Fruit fly (Drosophila melanogaster): Measurements from ENCODE around the gene Tango10.
A peak's percentile ranks its signal among the peaks of the same experiment; 100 is the strongest.

Tango10 gene

DNA sequence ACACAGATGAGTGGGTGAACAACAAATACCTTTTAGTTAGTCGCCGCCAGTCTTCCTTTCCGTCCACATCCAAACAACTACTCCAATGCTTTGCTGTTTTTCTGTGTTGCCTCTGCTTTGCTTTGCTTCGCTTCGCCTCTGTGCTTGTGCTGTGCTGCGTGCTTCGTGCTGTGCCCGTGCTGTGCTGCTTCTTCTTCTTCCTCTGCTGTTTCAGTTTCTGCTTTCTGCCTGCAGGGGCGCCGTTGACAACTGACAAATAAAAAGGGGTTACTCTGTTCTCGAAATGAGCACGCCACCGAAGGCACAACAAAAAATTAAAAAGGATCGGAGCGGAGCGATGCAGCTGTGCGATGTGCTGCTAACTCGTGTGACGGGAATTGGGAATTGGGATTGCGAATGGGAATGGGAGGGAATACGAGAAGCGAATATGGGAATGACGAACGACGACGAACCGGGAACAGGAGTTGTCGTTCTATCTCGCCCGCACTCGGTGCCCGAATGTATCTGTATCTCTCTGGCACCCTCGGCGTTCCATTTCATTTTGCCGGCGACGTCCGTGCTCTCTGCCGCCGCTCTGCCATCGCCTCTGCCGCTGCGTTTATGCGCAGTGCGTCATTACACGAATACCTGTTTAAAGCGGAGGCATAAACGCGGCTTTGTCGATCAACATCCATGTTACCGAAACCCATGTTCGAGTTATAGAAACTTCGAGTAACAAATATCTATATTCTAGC, 5.3 kb upstream of the Tango10 start (continued):
- TF ChIP-seq CG12659 (GFP tag; optimal IDR thresholded peaks at IDR 0.05): peak; percentile 75
- TF ChIP-seq corto (GFP tag; optimal IDR thresholded peaks at IDR 0.05): no peak
- TF ChIP-seq Oaz (GFP tag; IDR thresholded peaks at IDR 0.05): peak; percentile 65
- TF ChIP-seq Adf1 (GFP tag; IDR thresholded peaks at IDR 0.05): peak; percentile 82
- peak; percentile 67 for TF ChIP-seq CG17359 (tag; optimal IDR thresholded peaks at IDR 0.05)
- peak; percentile 85 for TF ChIP-seq HLH54F (GFP tag; optimal IDR thresholded peaks at IDR 0.05)
- no peak for TF ChIP-seq dmrt11E (tag; optimal IDR thresholded peaks at IDR 0.05)
- peak; percentile 53 for TF ChIP-seq CG5180 (GFP tag; optimal IDR thresholded peaks at IDR 0.05)
- peak; percentile 65 to 75 for TF ChIP-seq Hr51 (GFP tag; optimal IDR thresholded peaks at IDR 0.05)
- peak; percentile 71 for TF ChIP-seq CG3163 (GFP tag; optimal IDR thresholded peaks at IDR 0.05)
- peak; percentile 42; the same call in 1 of the 2 replicates for TF ChIP-seq chm (GFP tag; IDR thresholded peaks at IDR 0.05)
- no peak for TF ChIP-seq Bdp1 (GFP tag; optimal IDR thresholded peaks at IDR 0.05)
- peak; percentile 38; the same call in 1 of the 3 replicates for TF ChIP-seq CG14050 (GFP tag; IDR thresholded peaks at IDR 0.05)
- TF ChIP-seq pros (GFP tag; optimal IDR thresholded peaks at IDR 0.05): peak; percentile 29
- TF ChIP-seq ci (GFP tag; IDR thresholded peaks at IDR 0.05): peak; percentile 78
- TF ChIP-seq Bgb (GFP tag; IDR thresholded peaks at IDR 0.05; ENCODE audit: partially characterized antibody): no peak
- TF ChIP-seq Mes4 (GFP tag; optimal IDR thresholded peaks at IDR 0.05): peak; percentile 69
- TF ChIP-seq ap (GFP tag; IDR thresholded peaks at IDR 0.05): peak; percentile 59
- TF ChIP-seq CG12942 (GFP tag; optimal IDR thresholded peaks at IDR 0.05): peak; percentile 8
- TF ChIP-seq CG6175 (GFP tag; IDR thresholded peaks at IDR 0.05): peak; percentile 88
- TF ChIP-seq ash1 (GFP tag; optimal IDR thresholded peaks at IDR 0.05): no peak
- no peak for TF ChIP-seq CG14860 (GFP tag; IDR thresholded peaks at IDR 0.05; ENCODE audit: partially characterized antibody)
- peak; percentile 77 for TF ChIP-seq CG15514 (GFP tag; optimal IDR thresholded peaks at IDR 0.05)
- TF ChIP-seq slp2 (GFP tag; optimal IDR thresholded peaks at IDR 0.05): peak; percentile 64
- peak; percentile 31 for TF ChIP-seq CG34376 (GFP tag; optimal IDR thresholded peaks at IDR 0.05)
- TF ChIP-seq Usf (GFP tag; optimal IDR thresholded peaks at IDR 0.05): peak; percentile 2
- no peak for TF ChIP-seq Doc2 (GFP tag; IDR thresholded peaks at IDR 0.05)
- TF ChIP-seq cas (GFP tag; IDR thresholded peaks at IDR 0.05): peak; percentile 41; the same call in 1 of the 2 replicates
- TF ChIP-seq Meics (GFP tag; optimal IDR thresholded peaks at IDR 0.05): peak; percentile 82
- TF ChIP-seq Scr (GFP tag; IDR thresholded peaks at IDR 0.05; ENCODE audit: partially characterized antibody): peak; percentile 14; the same call in 1 of the 2 replicates
- TF ChIP-seq CG1233 (GFP tag; optimal IDR thresholded peaks at IDR 0.05): peak; percentile 56
- peak; percentile 8 for TF ChIP-seq CG10431 (GFP tag; optimal IDR thresholded peaks at IDR 0.05)
- peak; percentile 73 for TF ChIP-seq dmrt99B (tag; optimal IDR thresholded peaks at IDR 0.05)
- TF ChIP-seq esg (GFP tag; conservative IDR thresholded peaks at IDR 0.05): peak; percentile 61
- TF ChIP-seq ken (GFP tag; IDR thresholded peaks at IDR 0.05): peak; percentile 71; the same call in 2 of the 3 replicates
- TF ChIP-seq CG34224 (GFP tag; IDR thresholded peaks at IDR 0.05; ENCODE audit: partially characterized antibody): 0 out of 3 replicates have a peak, but pooled peaks have one; percentile 17
- TF ChIP-seq CG8944 (GFP tag; optimal IDR thresholded peaks at IDR 0.05): peak; percentile 64
- peak; percentile 9 for TF ChIP-seq CG6654 (GFP tag; optimal IDR thresholded peaks at IDR 0.05)
- peak; percentile 64; the same call in 2 of the 3 replicates for TF ChIP-seq H15 (GFP tag; IDR thresholded peaks at IDR 0.05)
- no peak for TF ChIP-seq Sry-β (GFP tag; optimal IDR thresholded peaks at IDR 0.05)
- no peak for TF ChIP-seq Doc3 (GFP tag; IDR thresholded peaks at IDR 0.05; ENCODE audit: partially characterized antibody)
- peak; percentile 36 for TF ChIP-seq CG10267 (tag; optimal IDR thresholded peaks at IDR 0.05)
- TF ChIP-seq CG31365 (tag; optimal IDR thresholded peaks at IDR 0.05): no peak
- TF ChIP-seq wor (GFP tag; IDR thresholded peaks at IDR 0.05): no peak
- peak; percentile 56 for TF ChIP-seq CG2712 (tag; optimal IDR thresholded peaks at IDR 0.05)
- peak; percentile 1 for TF ChIP-seq sd (tag; optimal IDR thresholded peaks at IDR 0.05)
- no peak for TF ChIP-seq Fer2 (tag; optimal IDR thresholded peaks at IDR 0.05)
- TF ChIP-seq zf30C (GFP tag; optimal IDR thresholded peaks at IDR 0.05): no peak
